Fruit fly (Drosophila melanogaster): Measurements from ENCODE around the gene CG17734.
A peak's percentile ranks its signal among the peaks of the same experiment; 100 is the strongest.

Gene CG17734

dm6 chr3R:11197389-11197716 is 46.4 kb downstream of the CG17734 start, which contains the start of gene cu (continued):
- TF ChIP-seq stc (GFP tag; IDR thresholded peaks at IDR 0.05) (no peak), pita (GFP tag; optimal IDR thresholded peaks at IDR 0.05) (no peak), zf30C (GFP tag; optimal IDR thresholded peaks at IDR 0.05) (no peak), CG14667 (GFP tag; IDR thresholded peaks at IDR 0.05) (no peak)

dm6 chr3R:11196648-11197388 is 47.0 kb downstream of the CG17734 start:
- TF ChIP-seq sim (GFP tag; IDR thresholded peaks at IDR 0.05) (peak; percentile 92), gcm (GFP tag; optimal IDR thresholded peaks at IDR 0.05) (peak; percentile 97), ato (GFP tag; IDR thresholded peaks at IDR 0.05; ENCODE audit: partially characterized antibody) (no peak), CG34422 (GFP tag; IDR thresholded peaks at IDR 0.05) (peak; percentile 98), bbx (GFP tag; IDR thresholded peaks at IDR 0.05; ENCODE audit: partially characterized antibody) (no peak; the same call in 1 of the 2 replicates), jigr1 (GFP tag; IDR thresholded peaks at IDR 0.05) (peak; percentile 99), oc (tag; optimal IDR thresholded peaks at IDR 0.05) (peak; percentile 97), CG4360 (GFP tag; IDR thresholded peaks at IDR 0.05) (peak; percentile 70), CG11456 (GFP tag; IDR thresholded peaks at IDR 0.05) (peak; percentile 98), Camta (GFP tag; optimal IDR thresholded peaks at IDR 0.05) (peak; percentile 89), Meics (GFP tag; optimal IDR thresholded peaks at IDR 0.05) (peak; percentile 99), MBD-R2 (GFP tag; IDR thresholded peaks at IDR 0.05) (peak; percentile 94), gfzf (GFP tag; optimal IDR thresholded peaks at IDR 0.05) (peak; percentile 3), fd96Cb (tag; optimal IDR thresholded peaks at IDR 0.05) (peak; percentile 99), D19B (GFP tag; optimal IDR thresholded peaks at IDR 0.05) (peak; percentile 96), tll (GFP tag; optimal IDR thresholded peaks at IDR 0.05) (peak in 1 of 2 experiments; percentile 81), HHEX (GFP tag; optimal IDR thresholded peaks at IDR 0.05) (peak; percentile 98), CG8281 (tag; optimal IDR thresholded peaks at IDR 0.05) (peak; percentile 93), HmgD (GFP tag; optimal IDR thresholded peaks at IDR 0.05) (peak; percentile 56), CG7786 (GFP tag; optimal IDR thresholded peaks at IDR 0.05) (peak; percentile 86), Vsx1 (GFP tag; optimal IDR thresholded peaks at IDR 0.05) (peak; percentile 96), CG2120 (GFP tag; optimal IDR thresholded peaks at IDR 0.05) (peak; percentile 98), CG6854 (GFP tag; optimal IDR thresholded peaks at IDR 0.05) (peak; percentile 98), CG2678 (tag; optimal IDR thresholded peaks at IDR 0.05) (peak; percentile 100), CG11093 (GFP tag; IDR thresholded peaks at IDR 0.05) (peak; percentile 98), GATAe (GFP tag; conservative IDR thresholded peaks at IDR 0.05) (peak; percentile 98), Bdp1 (GFP tag; optimal IDR thresholded peaks at IDR 0.05) (peak; percentile 80), CG18599 (GFP tag; optimal IDR thresholded peaks at IDR 0.05) (peak; percentile 99), tx (GFP tag; optimal IDR thresholded peaks at IDR 0.05) (peak; percentile 81), Dip2 (GFP tag; IDR thresholded peaks at IDR 0.05) (peak; percentile 80), CG6689 (GFP tag; IDR thresholded peaks at IDR 0.05) (peak; percentile 99), CG9437 (GFP tag; optimal IDR thresholded peaks at IDR 0.05) (peak; percentile 97), vnd (GFP tag; IDR thresholded peaks at IDR 0.05; ENCODE audit: partially characterized antibody) (no peak), pros (GFP tag; optimal IDR thresholded peaks at IDR 0.05) (peak; percentile 77), hth (optimal IDR thresholded peaks at IDR 0.05) (no peak), CG9932 (GFP tag; IDR thresholded peaks at IDR 0.05) (peak; percentile 98), Opbp (GFP tag; IDR thresholded peaks at IDR 0.05; ENCODE audit: partially characterized antibody) (no peak), CG8944 (GFP tag; optimal IDR thresholded peaks at IDR 0.05) (peak; percentile 78), CG32532 (GFP tag; IDR thresholded peaks at IDR 0.05) (peak; percentile 99), pfk (GFP tag; optimal IDR thresholded peaks at IDR 0.05) (peak; percentile 50), CG12155 (GFP tag; optimal IDR thresholded peaks at IDR 0.05) (peak; percentile 94), CG8290 (GFP tag; optimal IDR thresholded peaks at IDR 0.05) (peak; percentile 91), CG8290 (tag; optimal IDR thresholded peaks at IDR 0.05) (peak; percentile 77 to 84), Hr51 (GFP tag; optimal IDR thresholded peaks at IDR 0.05) (peak; percentile 93 to 100)
